Worm (Caenorhabditis elegans) whole organism, L1 larva: Measurements from ENCODE around the gene Y76B12C.8.

Source experiments
- C04F5.9 ChIP-seq: sonication (generic microtip); optimal IDR thresholded peaks from 2 replicates; lab custom pipeline; 2016; ENCODE audit warnings: missing genetic modification characterization, missing compliant biosample characterization
- Y116A8C.19 ChIP-seq: sonication (generic microtip); optimal IDR thresholded peaks from 2 replicates; lab custom pipeline; 2016; ENCODE audit warnings: missing compliant biosample characterization, missing genetic modification characterization, borderline replicate concordance
- aha-1 ChIP-seq: fragments of 150-350 bp; optimal IDR thresholded peaks from 2 replicates; lab custom pipeline; 2014; ENCODE audit warnings: missing biosample characterization, missing genetic modification characterization
- alr-1 ChIP-seq: fragments of 200-800 bp; sonication (Bioruptor generic); optimal IDR thresholded peaks from 2 replicates; lab custom pipeline; 2018; ENCODE audit warnings: borderline replicate concordance, mild to moderate bottlenecking, missing genetic modification characterization, missing compliant biosample characterization
- aly-2 ChIP-seq: fragments of 150-350 bp; optimal IDR thresholded peaks from 2 replicates; lab custom pipeline; 2014; ENCODE audit warnings: missing biosample characterization, missing genetic modification characterization
- ama-1 ChIP-seq: fragments of 150-350 bp; optimal IDR thresholded peaks from 2 replicates; lab custom pipeline; 2014
- ceh-63 ChIP-seq: fragments of 200-800 bp; sonication (Bioruptor generic); optimal IDR thresholded peaks from 2 replicates; lab custom pipeline; 2018; ENCODE audit warnings: mild to moderate bottlenecking, missing genetic modification characterization, missing compliant biosample characterization
- dpl-1 ChIP-seq, 3 experiments: fragments of 150-350 bp in 2 of 3; sonication (generic microtip) in 1 of 3; optimal IDR thresholded peaks; 2 replicates each; lab custom pipeline; 2014 to 2017; ENCODE audit warnings: missing biosample characterization in 3 of 3, missing genetic modification characterization in 3 of 3, missing genetic modification reagents in 3 of 3
- dsc-1 ChIP-seq: sonication (generic microtip); optimal IDR thresholded peaks from 2 replicates; lab custom pipeline; 2016; ENCODE audit warnings: mild to moderate bottlenecking, missing genetic modification characterization, missing compliant biosample characterization
- efl-1 ChIP-seq, 4 experiments: fragments of 150-350 bp; optimal IDR thresholded peaks in 3 of 4; peaks in 1 of 4; 1 replicate in 1 of 4; 2 replicates in 3 of 4; lab custom pipeline; 2014; ENCODE audit warnings: missing biosample characterization in 2 of 4, missing genetic modification characterization in 2 of 4, missing genetic modification reagents in 2 of 4
- efl-3 ChIP-seq: fragments of 200-800 bp; sonication (Bioruptor generic); optimal IDR thresholded peaks from 2 replicates; lab custom pipeline; 2018; ENCODE audit warnings: mild to moderate bottlenecking, missing genetic modification characterization, missing compliant biosample characterization
- egl-13 ChIP-seq: sonication (generic microtip); optimal IDR thresholded peaks from 2 replicates; lab custom pipeline; 2016; ENCODE audit warnings: missing genotype, missing genetic modification reagents, missing genetic modification characterization, missing compliant biosample characterization
- elt-2 ChIP-seq: sonication (generic microtip); optimal IDR thresholded peaks from 2 replicates; lab custom pipeline; 2016; ENCODE audit warnings: missing genetic modification characterization, mild to moderate bottlenecking, inconsistent platforms, missing compliant biosample characterization, missing genetic modification reagents
- fkh-10 ChIP-seq: sonication (generic microtip); optimal IDR thresholded peaks from 2 replicates; lab custom pipeline; 2017; ENCODE audit warnings: missing biosample characterization, missing genetic modification reagents, missing genetic modification characterization
- fkh-8 ChIP-seq: sonication (generic microtip); optimal IDR thresholded peaks from 2 replicates; lab custom pipeline; 2016; ENCODE audit warnings: mild to moderate bottlenecking, missing genetic modification characterization, missing compliant biosample characterization
- hpl-2 ChIP-seq: fragments of 150-350 bp; optimal IDR thresholded peaks from 2 replicates; lab custom pipeline; 2014; ENCODE audit warnings: missing biosample characterization, missing genetic modification reagents, missing genetic modification characterization
- lir-3 ChIP-seq: sonication (generic microtip); optimal IDR thresholded peaks from 2 replicates; lab custom pipeline; 2016; ENCODE audit warnings: mild to moderate bottlenecking, missing genetic modification characterization, moderate library complexity, missing compliant biosample characterization; ENCODE audit not compliant: poor library complexity
- lsy-2 ChIP-seq, 2 experiments: fragments of 150-350 bp; optimal IDR thresholded peaks; 2 replicates each; lab custom pipeline; 2014; ENCODE audit warnings: missing biosample characterization in 2 of 2, missing genetic modification characterization in 2 of 2
- mef-2 ChIP-seq: fragments of 150-350 bp; optimal IDR thresholded peaks from 2 replicates; lab custom pipeline; 2014; ENCODE audit warnings: missing biosample characterization, missing genetic modification characterization
- nhr-11 ChIP-seq: fragments of 150-350 bp; optimal IDR thresholded peaks from 2 replicates; lab custom pipeline; 2014; ENCODE audit warnings: missing biosample characterization, missing genetic modification characterization
- nhr-20 ChIP-seq: sonication (generic microtip); optimal IDR thresholded peaks from 2 replicates; lab custom pipeline; 2016; ENCODE audit warnings: mild to moderate bottlenecking, missing genetic modification characterization, missing compliant biosample characterization
- nhr-47 ChIP-seq: sonication (generic microtip); optimal IDR thresholded peaks from 2 replicates; lab custom pipeline; 2016; ENCODE audit warnings: mild to moderate bottlenecking, missing genetic modification characterization, moderate library complexity, missing compliant biosample characterization
- nhr-77 ChIP-seq: fragments of 150-350 bp; optimal IDR thresholded peaks from 2 replicates; lab custom pipeline; 2014; ENCODE audit warnings: missing biosample characterization, missing genetic modification characterization
- nhr-84 ChIP-seq: sonication (generic microtip); optimal IDR thresholded peaks from 2 replicates; lab custom pipeline; 2017; ENCODE audit warnings: missing biosample characterization, missing genetic modification characterization
- nhr-85 ChIP-seq: sonication (generic microtip); peaks from one replicate; lab custom pipeline; 2016; ENCODE audit warnings: missing genetic modification characterization, inconsistent platforms, missing compliant biosample characterization
- rnt-1 ChIP-seq: sonication (generic microtip); optimal IDR thresholded peaks from 2 replicates; lab custom pipeline; 2016; ENCODE audit warnings: mild to moderate bottlenecking, missing genetic modification characterization, moderate library complexity, missing compliant biosample characterization
- snpc-4 ChIP-seq: fragments of 150-350 bp; optimal IDR thresholded peaks from 2 replicates; lab custom pipeline; 2014; ENCODE audit warnings: missing biosample characterization, missing genetic modification characterization
- snu-23 ChIP-seq: sonication (generic microtip); optimal IDR thresholded peaks from 2 replicates; lab custom pipeline; 2016; ENCODE audit warnings: missing genetic modification characterization, missing compliant biosample characterization
- sox-4 ChIP-seq: sonication (generic microtip); optimal IDR thresholded peaks from 2 replicates; lab custom pipeline; 2016; ENCODE audit warnings: missing genetic modification characterization, missing compliant biosample characterization
- sptf-1 ChIP-seq: fragments of 150-350 bp; optimal IDR thresholded peaks from 2 replicates; lab custom pipeline; 2014; ENCODE audit warnings: missing biosample characterization, missing genetic modification characterization
- swsn-7 ChIP-seq: sonication (generic microtip); optimal IDR thresholded peaks from 2 replicates; lab custom pipeline; 2016; ENCODE audit warnings: missing genetic modification characterization, missing compliant biosample characterization
- tbx-2 ChIP-seq: sonication (generic microtip); optimal IDR thresholded peaks from 2 replicates; lab custom pipeline; 2016; ENCODE audit warnings: missing genetic modification characterization, missing compliant biosample characterization
- unc-130 ChIP-seq: fragments of 150-350 bp; optimal IDR thresholded peaks from 2 replicates; lab custom pipeline; 2017; ENCODE audit warnings: missing biosample characterization, missing genetic modification characterization, inconsistent platforms
- unc-86 ChIP-seq: sonication (generic microtip); optimal IDR thresholded peaks from 2 replicates; lab custom pipeline; 2016; ENCODE audit warnings: missing genetic modification characterization, missing compliant biosample characterization
- xbp-1 ChIP-seq: sonication (generic microtip); optimal IDR thresholded peaks from 2 replicates; lab custom pipeline; 2016; ENCODE audit warnings: missing genetic modification characterization, missing compliant biosample characterization
- zag-1 ChIP-seq: fragments of 150-350 bp; optimal IDR thresholded peaks from 2 replicates; lab custom pipeline; 2014; ENCODE audit warnings: missing biosample characterization, missing genetic modification characterization
- zip-4 ChIP-seq: fragments of 200-800 bp; sonication (Bioruptor generic); optimal IDR thresholded peaks from 2 replicates; lab custom pipeline; 2018; ENCODE audit warnings: mild to moderate bottlenecking, missing genetic modification characterization, moderate library complexity, missing compliant biosample characterization
- ztf-4 ChIP-seq: fragments of 150-350 bp; optimal IDR thresholded peaks from 2 replicates; lab custom pipeline; 2014; ENCODE audit warnings: missing biosample characterization, missing genetic modification characterization

Y76B12C.8 gene

DNA sequence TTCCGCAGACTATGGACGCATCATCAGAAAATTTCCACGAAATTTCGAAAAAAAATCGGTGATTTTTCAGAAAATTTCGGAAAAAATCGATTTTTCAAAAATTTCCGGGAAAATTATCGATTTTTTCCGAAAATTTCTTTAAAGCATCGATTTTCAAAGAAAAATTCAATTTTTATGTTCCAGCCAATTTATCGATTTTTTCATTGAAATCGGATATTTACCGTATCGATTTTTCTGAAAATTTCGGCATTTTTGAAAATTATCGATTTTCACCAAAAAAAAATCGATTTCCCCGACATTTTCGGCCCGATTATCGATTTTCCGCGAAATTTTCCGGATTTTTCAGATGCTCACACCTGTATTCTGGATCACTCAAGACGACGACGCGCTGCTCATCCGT, 14.7 kb upstream of the Y76B12C.8 start, which contains the start of gene Y48A5A.1:
TSS of gene Y48A5A.1 (plus strand) at position 347 of the 400 bp plus-strand sequence.
- TF ChIP-seq unc-86 (tag; lab: Kevin White, UChicago) (no peak), xbp-1 (tag; lab: Kevin White, UChicago) (no peak), C04F5.9 (tag; lab: Kevin White, UChicago) (no peak), snu-23 (no peak), zip-4 (GFP tag; lab: Kevin White, UChicago) (no peak), lsy-2 (tag; optimal IDR thresholded peaks at IDR 0.05; lab: Kevin White, UChicago) (no peak), snpc-4 (tag; lab: Kevin White, UChicago) (no peak), efl-3 (no peak)

DNA sequence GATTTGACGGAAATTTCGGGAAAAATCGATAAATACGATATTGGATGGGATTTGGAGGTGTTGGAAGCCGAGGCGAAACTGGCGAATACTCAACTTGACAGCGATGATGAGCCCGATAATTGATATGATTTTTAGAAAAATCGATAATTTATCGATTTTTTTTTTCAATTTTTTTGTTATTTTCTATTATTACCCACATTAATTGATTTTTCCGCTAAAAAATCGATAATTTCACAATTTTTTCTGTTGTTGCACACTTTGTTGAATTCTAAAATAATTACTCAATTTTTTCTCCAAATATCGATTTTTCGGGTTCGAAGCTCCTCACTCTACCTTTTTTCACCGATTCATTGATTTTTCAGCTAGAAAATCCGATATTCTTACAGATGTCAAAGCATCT, 10.4 kb upstream of the Y76B12C.8 start, which contains the start of gene Y48A5A.3:
TSS of gene Y48A5A.3 (plus strand) at position 385 of the 400 bp plus-strand sequence.
- no peak for TF ChIP-seq zag-1 (tag; lab: Kevin White, UChicago)
- TF ChIP-seq dpl-1 (GFP tag; optimal IDR thresholded peaks at IDR 0.05; lab: Kevin White, UChicago), result no peak
- no peak for TF ChIP-seq elt-2 (tag; lab: Kevin White, UChicago)
- TF ChIP-seq Y116A8C.19 (tag; lab: Kevin White, UChicago), result no peak
- TF ChIP-seq, all 84 proteins: peak for 0

DNA sequence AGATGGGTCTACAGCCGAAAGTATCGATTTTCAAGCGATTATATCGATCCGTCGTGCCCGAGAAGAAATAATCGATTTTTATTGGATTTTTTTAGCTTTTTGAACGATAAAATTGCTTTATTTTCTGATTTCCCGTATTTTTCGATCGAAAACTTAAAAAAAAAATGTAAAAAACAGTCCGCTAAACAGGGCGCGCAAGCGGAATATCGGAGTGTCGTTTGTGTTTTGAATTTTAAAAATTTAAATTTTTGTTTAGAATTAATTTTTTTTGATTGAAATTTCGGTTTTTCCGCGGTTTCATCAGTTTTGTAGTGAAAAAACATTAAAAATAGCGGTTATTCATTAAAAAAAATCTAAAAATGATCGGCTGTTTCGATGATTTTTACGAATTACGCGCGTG, 9.6 kb upstream of the Y76B12C.8 start:
- TF ChIP-seq fkh-8 (tag; lab: Kevin White, UChicago) (no peak), nhr-11 (tag; lab: Kevin White, UChicago) (no peak), unc-130 (tag; lab: Kevin White, UChicago) (no peak), hpl-2 (GFP tag; lab: Kevin White, UChicago) (no peak), mef-2 (tag; lab: Kevin White, UChicago) (no peak), snpc-4 (tag; lab: Kevin White, UChicago) (no peak), efl-1 (optimal IDR thresholded peaks at IDR 0.05; lab: Kevin White, UChicago) (no peak), efl-1 (GFP tag; optimal IDR thresholded peaks at IDR 0.05 in 1 of 2; lab: Kevin White, UChicago) (no peak), aha-1 (no peak), sox-4 (tag; lab: Kevin White, UChicago) (no peak), nhr-47 (tag; lab: Kevin White, UChicago) (no peak), rnt-1 (tag; lab: Kevin White, UChicago) (no peak), ztf-4 (tag; lab: Kevin White, UChicago) (no peak), sptf-1 (tag; lab: Kevin White, UChicago) (no peak), ama-1 (lab: Kevin White, UChicago) (no peak), ceh-63 (GFP tag; lab: Kevin White, UChicago) (no peak), tbx-2 (tag; lab: Kevin White, UChicago) (no peak)

DNA sequence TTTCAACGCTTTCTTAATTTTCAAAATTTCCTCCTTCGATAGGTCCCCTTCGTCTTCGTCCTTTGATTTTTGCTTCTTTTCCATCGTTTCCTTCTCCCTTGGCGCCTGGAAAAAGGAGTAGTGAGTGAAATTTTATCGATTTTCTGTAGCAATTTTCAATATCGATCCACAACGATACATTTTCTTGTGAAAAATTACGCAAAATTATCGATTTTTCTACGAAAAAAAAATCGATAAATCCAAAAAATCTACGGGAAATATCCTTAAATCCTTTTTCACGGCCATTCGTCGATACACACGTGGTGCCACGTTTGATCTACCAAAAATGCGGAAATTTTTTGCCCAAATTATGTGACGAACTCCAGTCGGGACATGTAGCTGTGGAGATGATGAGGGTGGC, 8.7 kb upstream of the Y76B12C.8 start:
- TF ChIP-seq lir-3 (no peak), fkh-10 (GFP tag; lab: Kevin White, UChicago) (no peak), mef-2 (tag; lab: Kevin White, UChicago) (no peak), nhr-84 (tag; lab: Kevin White, UChicago) (no peak), nhr-85 (tag; lab: Kevin White, UChicago) (no peak), nhr-20 (no peak), ama-1 (lab: Kevin White, UChicago) (no peak), nhr-77 (tag; lab: Kevin White, UChicago) (no peak), swsn-7 (tag; lab: Kevin White, UChicago) (no peak), dpl-1 (GFP tag; optimal IDR thresholded peaks at IDR 0.05; lab: Kevin White, UChicago) (no peak), Y116A8C.19 (tag; lab: Kevin White, UChicago) (no peak), aly-2 (tag; lab: Kevin White, UChicago) (no peak), nhr-11 (tag; lab: Kevin White, UChicago) (no peak), alr-1 (tag; lab: Kevin White, UChicago) (no peak), dsc-1 (tag; lab: Kevin White, UChicago) (no peak), egl-13 (tag; lab: Kevin White, UChicago) (no peak)
